Worm (Caenorhabditis elegans): ENCODE data around the gene atgp-2.

DNA sequence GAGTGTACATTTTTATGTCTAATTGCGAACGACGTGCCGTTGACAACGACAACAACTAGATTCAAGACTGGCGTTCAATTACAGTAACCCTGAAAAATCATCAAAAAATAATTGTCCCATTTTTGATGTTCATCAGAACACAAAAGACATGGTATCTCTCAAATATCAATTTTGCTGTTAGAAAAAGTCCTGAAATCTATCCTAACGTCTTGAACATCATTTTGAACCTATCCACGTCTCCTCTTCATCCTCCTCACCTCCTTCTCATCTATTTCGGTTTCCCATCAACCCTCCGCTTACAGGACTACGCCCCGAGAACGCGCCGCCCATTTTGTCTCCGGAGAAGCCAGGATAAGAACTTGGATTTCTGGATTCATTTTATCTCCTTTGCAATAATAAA lies 28.1 kb downstream of the atgp-2 start, which contains the start of gene mltn-9:
- no peak for TF ChIP-seq ama-1 (optimal IDR thresholded peaks at IDR 0.05)
- no peak for TF ChIP-seq sea-1 (GFP tag; conservative IDR thresholded peaks at IDR 0.05)

Measured in whole organism, early embryonic.